Fruit fly (Drosophila melanogaster) whole organism, embryonic: Measurements from ENCODE around the gene SrpRbeta.

Experiments
- Antp ChIP-seq: fragments of 200-800 bp; sonication (Bioruptor generic); optimal IDR thresholded peaks from 3 replicates; lab custom pipeline; 2016; ENCODE audit warnings: missing biosample characterization, missing genetic modification characterization
- CG10147 ChIP-seq: fragments of 200-800 bp; sonication (Bioruptor generic); optimal IDR thresholded peaks from 2 replicates; lab custom pipeline; 2019; ENCODE audit warnings: missing biosample characterization, mild to moderate bottlenecking, missing genetic modification characterization, moderate library complexity
- CG10366 ChIP-seq: fragments of 200-800 bp; sonication (Bioruptor generic); IDR thresholded peaks from 2 replicates; pipeline ENCODE4 v1.3.6; 2022; ENCODE audit warnings: missing biosample characterization, missing genetic modification characterization
- CG10431 ChIP-seq: fragments of 200-800 bp; sonication (Bioruptor generic); optimal IDR thresholded peaks from 3 replicates; lab custom pipeline; 2018; ENCODE audit warnings: missing biosample characterization, mild to moderate bottlenecking, missing genetic modification characterization
- CG11093 ChIP-seq: fragments of 200-800 bp; sonication (Bioruptor generic); IDR thresholded peaks from 3 replicates; pipeline ENCODE4 v1.3.6; 2022; ENCODE audit warnings: missing biosample characterization, missing genetic modification characterization
- CG11560 ChIP-seq: fragments of 200-800 bp; sonication (Bioruptor generic); IDR thresholded peaks from 3 replicates; pipeline ENCODE4 v1.3.6; 2022; ENCODE audit warnings: missing biosample characterization, missing genetic modification characterization
- CG12391 ChIP-seq: fragments of 200-800 bp; sonication (Bioruptor generic); optimal IDR thresholded peaks from 3 replicates; lab custom pipeline; 2018; ENCODE audit warnings: missing biosample characterization, mild to moderate bottlenecking, missing genetic modification characterization, moderate library complexity
- CG13287 ChIP-seq: fragments of 200-800 bp; sonication (Bioruptor generic); IDR thresholded peaks from 2 replicates; pipeline ENCODE4 v1.3.6; 2022; ENCODE audit warnings: missing biosample characterization, missing genetic modification characterization; ENCODE audit not compliant: partially characterized antibody
- CG13424 ChIP-seq: fragments of 200-800 bp; sonication (Bioruptor generic); optimal IDR thresholded peaks from 2 replicates; lab custom pipeline; 2019; ENCODE audit warnings: missing biosample characterization, mild to moderate bottlenecking, missing genetic modification characterization, moderate library complexity
- CG16779 ChIP-seq: fragments of 200-800 bp; sonication (Bioruptor generic); IDR thresholded peaks from 2 replicates; pipeline ENCODE4 v1.3.6; 2022; ENCODE audit warnings: missing biosample characterization, missing genetic modification characterization
- CG16815 ChIP-seq: fragments of 200-800 bp; sonication (Bioruptor generic); optimal IDR thresholded peaks from 3 replicates; lab custom pipeline; 2017; ENCODE audit warnings: missing biosample characterization, mild to moderate bottlenecking, missing genetic modification characterization
- CG17186 ChIP-seq: fragments of 200-800 bp; sonication (Bioruptor generic); optimal IDR thresholded peaks from 3 replicates; lab custom pipeline; 2017; ENCODE audit warnings: missing biosample characterization, missing genetic modification reagents, missing genetic modification characterization
- CG17612 ChIP-seq: fragments of 200-800 bp; sonication (Bioruptor generic); IDR thresholded peaks from 2 replicates; pipeline ENCODE4 v1.3.6; 2022; ENCODE audit warnings: missing biosample characterization, missing genetic modification characterization
- CG18599 ChIP-seq: fragments of 200-800 bp; sonication (Bioruptor generic); optimal IDR thresholded peaks from 3 replicates; lab custom pipeline; 2017; ENCODE audit warnings: missing biosample characterization, missing genetic modification characterization, mild to moderate bottlenecking, moderate library complexity, missing genetic modification reagents
- CG18764 ChIP-seq: fragments of 200-800 bp; sonication (Bioruptor generic); optimal IDR thresholded peaks from 3 replicates; lab custom pipeline; 2016; ENCODE audit warnings: missing biosample characterization, missing genetic modification characterization
- CG2129 ChIP-seq: fragments of 200-800 bp; sonication (Bioruptor generic); IDR thresholded peaks from 2 replicates; pipeline ENCODE4 v1.3.6; 2022; ENCODE audit warnings: missing biosample characterization, missing genetic modification characterization; ENCODE audit not compliant: partially characterized antibody
- CG3407 ChIP-seq: fragments of 200-800 bp; sonication (Bioruptor generic); optimal IDR thresholded peaks from 2 replicates; lab custom pipeline; 2018; ENCODE audit warnings: missing biosample characterization, mild to moderate bottlenecking, missing genetic modification characterization
- CG3838 ChIP-seq: fragments of 200-800 bp; sonication (Bioruptor generic); optimal IDR thresholded peaks from 3 replicates; lab custom pipeline; 2016; ENCODE audit warnings: missing biosample characterization, missing genetic modification characterization
- CG4282 ChIP-seq: fragments of 200-800 bp; sonication (Bioruptor generic); optimal IDR thresholded peaks from 2 replicates; lab custom pipeline; 2016; ENCODE audit warnings: missing biosample characterization, missing genetic modification characterization
- CG4328 ChIP-seq: fragments of 200-800 bp; sonication (Bioruptor generic); optimal IDR thresholded peaks from 3 replicates; lab custom pipeline; 2017; ENCODE audit warnings: missing biosample characterization, missing genetic modification reagents, missing genetic modification characterization
- CG7839 ChIP-seq: fragments of 200-800 bp; sonication (Bioruptor generic); optimal IDR thresholded peaks from 3 replicates; lab custom pipeline; 2018; ENCODE audit warnings: missing biosample characterization, mild to moderate bottlenecking, missing genetic modification characterization, moderate library complexity
- CG8089 ChIP-seq: fragments of 200-800 bp; sonication (Bioruptor generic); optimal IDR thresholded peaks from 3 replicates; lab custom pipeline; 2016; ENCODE audit warnings: missing biosample characterization, missing genetic modification characterization
- Dbx ChIP-seq: fragments of 200-800 bp; sonication (Bioruptor generic); IDR thresholded peaks from 3 replicates; pipeline ENCODE4 v1.3.6; 2022; ENCODE audit warnings: missing biosample characterization, missing genetic modification characterization
- GATAe ChIP-seq: fragments of 200-800 bp; sonication (Bioruptor generic); conservative IDR thresholded peaks from 2 replicates; pipeline ENCODE4 v1.3.6; 2022; ENCODE audit warnings: missing biosample characterization, missing genetic modification characterization
- Med ChIP-seq: fragments of 200-800 bp; sonication (Bioruptor generic); peaks from one replicate; lab custom pipeline; 2016; ENCODE audit warnings: missing biosample characterization, missing genetic modification characterization, mild to moderate bottlenecking, inconsistent platforms, moderate library complexity
- Meics ChIP-seq: fragments of 200-800 bp; sonication (Bioruptor generic); optimal IDR thresholded peaks from 2 replicates; lab custom pipeline; 2017; ENCODE audit warnings: missing biosample characterization, mild to moderate bottlenecking, missing genetic modification characterization
- Oaz ChIP-seq: fragments of 200-800 bp; sonication (Bioruptor generic); IDR thresholded peaks from 2 replicates; pipeline ENCODE4 v1.3.6; 2022; ENCODE audit warnings: missing biosample characterization, missing genetic modification characterization
- Opbp ChIP-seq: fragments of 200-800 bp; sonication (Bioruptor generic); IDR thresholded peaks from 3 replicates; pipeline ENCODE4 v1.3.6; 2022; ENCODE audit warnings: missing biosample characterization, missing genetic modification characterization; ENCODE audit not compliant: partially characterized antibody
- Rx ChIP-seq: fragments of 200-800 bp; sonication (Bioruptor generic); IDR thresholded peaks from 2 replicates; pipeline ENCODE4 v1.3.6; 2022; ENCODE audit warnings: missing biosample characterization, missing genetic modification characterization
- Taf1 ChIP-seq: fragments of 200-800 bp; sonication (Bioruptor generic); IDR thresholded peaks from 2 replicates; pipeline ENCODE4 v1.3.6; 2022; ENCODE audit warnings: missing biosample characterization, missing genetic modification characterization
- bowl ChIP-seq: fragments of 200-800 bp; sonication (Bioruptor generic); IDR thresholded peaks from 2 replicates; pipeline ENCODE4 v1.3.6; 2022; ENCODE audit warnings: missing biosample characterization, missing genetic modification characterization
- esg ChIP-seq: fragments of 200-800 bp; sonication (Bioruptor generic); conservative IDR thresholded peaks from 2 replicates; pipeline ENCODE4 v1.3.6; 2022; ENCODE audit warnings: missing biosample characterization, missing genetic modification characterization
- exex ChIP-seq: fragments of 200-800 bp; sonication (Bioruptor generic); optimal IDR thresholded peaks from 4 replicates; lab custom pipeline; 2018; ENCODE audit warnings: missing biosample characterization, mild to moderate bottlenecking, missing genetic modification characterization, moderate library complexity
- fd3F ChIP-seq: fragments of 200-800 bp; sonication (Bioruptor generic); optimal IDR thresholded peaks from 2 replicates; lab custom pipeline; 2018; ENCODE audit warnings: missing biosample characterization, mild to moderate bottlenecking, missing genetic modification characterization, moderate library complexity
- gce ChIP-seq: fragments of 200-800 bp; sonication (Bioruptor generic); IDR thresholded peaks from 3 replicates; pipeline ENCODE4 v1.3.6; 2022; ENCODE audit warnings: missing biosample characterization, missing genetic modification characterization
- gfzf ChIP-seq: fragments of 200-800 bp; sonication (Bioruptor generic); optimal IDR thresholded peaks from 2 replicates; lab custom pipeline; 2016; ENCODE audit warnings: missing biosample characterization, mild to moderate bottlenecking, missing genetic modification characterization, moderate library complexity
- gro ChIP-seq: fragments of 200-800 bp; sonication (Bioruptor generic); optimal IDR thresholded peaks from 2 replicates; lab custom pipeline; 2016; ENCODE audit warnings: missing biosample characterization, missing genetic modification characterization
- hb ChIP-seq: fragments of 200-800 bp; sonication (Bioruptor generic); IDR thresholded peaks from 3 replicates; pipeline ENCODE4 v1.3.6; 2022; ENCODE audit warnings: missing biosample characterization, missing genetic modification characterization; ENCODE audit not compliant: partially characterized antibody
- lov ChIP-seq, 2 experiments: fragments of 200-800 bp in 1 of 2; fragments of >200 bp in 1 of 2; sonication (Bioruptor generic) in 1 of 2; IDR thresholded peaks in 1 of 2; optimal IDR thresholded peaks in 1 of 2; 2 replicates in 1 of 2; 3 replicates in 1 of 2; pipeline versions ENCODE4 v1.3.6 to Lab custom; 2017 to 2022; ENCODE audit warnings: missing biosample characterization in 1 of 2, missing genetic modification characterization in 1 of 2
- org-1 ChIP-seq: fragments of 200-800 bp; sonication (Bioruptor generic); optimal IDR thresholded peaks from 2 replicates; lab custom pipeline; 2017; ENCODE audit warnings: missing biosample characterization, missing genetic modification characterization
- otp ChIP-seq: fragments of 200-800 bp; sonication (Bioruptor generic); IDR thresholded peaks from 3 replicates; pipeline ENCODE4, ENCODE4 v1.3.6; 2022; ENCODE audit warnings: missing biosample characterization, missing genetic modification characterization
- p53 ChIP-seq: fragments of 200-800 bp; sonication (Bioruptor generic); optimal IDR thresholded peaks from 2 replicates; lab custom pipeline; 2016; ENCODE audit warnings: missing biosample characterization, missing genetic modification characterization
- peb ChIP-seq: fragments of 200-800 bp; sonication (Bioruptor generic); IDR thresholded peaks from 2 replicates; pipeline ENCODE4 v1.3.6; 2022; ENCODE audit warnings: missing biosample characterization, missing genetic modification characterization
- phol ChIP-seq: fragments of 200-800 bp; sonication (Bioruptor generic); optimal IDR thresholded peaks from 3 replicates; lab custom pipeline; 2018; ENCODE audit warnings: missing biosample characterization, mild to moderate bottlenecking, missing genetic modification characterization, moderate library complexity
- sqz ChIP-seq: fragments of 200-800 bp; sonication (Bioruptor generic); optimal IDR thresholded peaks from 3 replicates; lab custom pipeline; 2018; ENCODE audit warnings: missing biosample characterization, mild to moderate bottlenecking, missing genetic modification characterization
- tna ChIP-seq: fragments of 200-800 bp; sonication (Bioruptor generic); IDR thresholded peaks from 2 replicates; pipeline ENCODE4 v1.3.6; 2022; ENCODE audit warnings: missing biosample characterization, missing genetic modification characterization; ENCODE audit not compliant: partially characterized antibody
- ttk ChIP-seq: fragments of 200-800 bp; sonication (Bioruptor generic); IDR thresholded peaks from 2 replicates; pipeline ENCODE4 v2.1.2; 2022; ENCODE audit warnings: missing biosample characterization, missing genetic modification characterization
- unpg ChIP-seq: fragments of 200-800 bp; sonication (Bioruptor generic); optimal IDR thresholded peaks from 3 replicates; lab custom pipeline; 2018; ENCODE audit warnings: missing biosample characterization, mild to moderate bottlenecking, missing genetic modification characterization, moderate library complexity
- wdn ChIP-seq: fragments of 200-800 bp; sonication (Bioruptor generic); IDR thresholded peaks from 2 replicates; pipeline ENCODE4 v1.3.6; 2022; ENCODE audit warnings: missing biosample characterization, missing genetic modification characterization
- wor ChIP-seq: fragments of 200-800 bp; sonication (Bioruptor generic); IDR thresholded peaks from 2 replicates; pipeline ENCODE4 v1.3.6; 2022; ENCODE audit warnings: missing biosample characterization, missing genetic modification characterization
- yki ChIP-seq: fragments of >200 bp; optimal IDR thresholded peaks from 3 replicates; lab custom pipeline; 2018

The SrpRbeta gene

DNA sequence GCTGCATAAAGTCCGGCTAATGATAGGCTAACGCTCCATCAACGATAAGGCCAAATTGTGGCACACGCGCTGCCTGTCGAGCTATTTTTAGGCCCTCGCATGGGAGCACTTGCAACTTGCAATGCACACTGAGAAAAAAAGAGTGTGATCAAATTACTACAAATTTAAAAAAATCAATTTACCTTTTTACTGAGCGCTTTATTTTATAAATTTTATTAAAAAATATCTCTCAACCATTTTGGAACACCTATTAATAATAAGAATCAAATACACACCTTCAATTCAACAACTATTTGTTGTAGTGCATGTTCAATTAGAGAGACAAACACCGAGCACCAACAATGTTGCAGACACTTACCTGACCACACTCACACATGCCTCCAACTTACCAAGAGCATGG, 45.5 kb upstream of the SrpRbeta start (continued):
- TF ChIP-seq CG17186 (no peak), lov (optimal IDR thresholded peaks at IDR 0.05; lab: Kevin White, UChicago) (no peak), lov (GFP tag; IDR thresholded peaks at IDR 0.05; lab: Robert Waterston, UW) (peak; percentile 28; the same call in 2 of the 3 replicates), hb (no peak), CG3838 (GFP tag; lab: Kevin White, UChicago) (no peak), CG18599 (GFP tag; lab: Kevin White, UChicago) (no peak), gce (peak; percentile 78; the same call in 2 of the 3 replicates), CG16815 (no peak), Dbx (no peak), Med (GFP tag; lab: Kevin White, UChicago) (no peak), tna (GFP tag; lab: Robert Waterston, UW) (no peak), peb (GFP tag; lab: Robert Waterston, UW) (peak; percentile 65), Meics (GFP tag; lab: Kevin White, UChicago) (no peak), phol (no peak), CG2129 (GFP tag; lab: Robert Waterston, UW) (no peak), exex (tag; lab: Kevin White, UChicago) (no peak), CG10147 (GFP tag; lab: Kevin White, UChicago) (no peak), unpg (GFP tag; lab: Kevin White, UChicago) (peak; percentile 80), CG18764 (no peak), CG4328 (GFP tag; lab: Kevin White, UChicago) (no peak), gro (GFP tag; lab: Kevin White, UChicago) (no peak), CG11560 (tag; lab: Robert Waterston, UW) (no peak), wor (GFP tag; lab: Robert Waterston, UW) (peak; percentile 53), sqz (GFP tag; lab: Kevin White, UChicago) (no peak), CG10366 (GFP tag; lab: Robert Waterston, UW) (peak; percentile 54), CG4282 (no peak), Opbp (no peak), Antp (no peak), CG10431 (GFP tag; lab: Kevin White, UChicago) (no peak), yki (lab: Kevin White, UChicago) (no peak), CG11093 (GFP tag; lab: Robert Waterston, UW) (no peak), CG3407 (GFP tag; lab: Kevin White, UChicago) (no peak), CG13287 (GFP tag; lab: Robert Waterston, UW) (no peak), CG12391 (tag; lab: Kevin White, UChicago) (no peak), CG16779 (no peak), GATAe (no peak), Oaz (peak; percentile 14), p53 (GFP tag; lab: Kevin White, UChicago) (no peak), CG13424 (tag; lab: Kevin White, UChicago) (no peak), wdn (GFP tag; lab: Robert Waterston, UW) (no peak), CG8089 (no peak), esg (GFP tag; lab: Robert Waterston, UW) (peak; percentile 14; the same call in 1 of the 2 replicates), org-1 (no peak), Taf1 (GFP tag; lab: Robert Waterston, UW) (no peak), CG7839 (tag; lab: Kevin White, UChicago) (no peak), bowl (GFP tag; lab: Robert Waterston, UW) (peak; percentile 40; the same call in 1 of the 2 replicates), CG17612 (GFP tag; lab: Robert Waterston, UW) (no peak; the same call in 1 of the 2 replicates), fd3F (GFP tag; lab: Kevin White, UChicago) (no peak), ttk (GFP tag; lab: Robert Waterston, UW) (peak; percentile 62), Rx (GFP tag; lab: Robert Waterston, UW) (peak; percentile 67), otp (peak; percentile 73), gfzf (GFP tag; lab: Kevin White, UChicago) (no peak)
